Worm (Caenorhabditis elegans): Measurements from ENCODE around the gene Y55F3C.17.

- TF ChIP-seq elt-3 (tag; optimal IDR thresholded peaks at IDR 0.05) (no peak), ceh-88 (GFP tag; IDR thresholded peaks at IDR 0.05) (no peak), ets-5 (GFP tag; IDR thresholded peaks at IDR 0.05) (no peak), dsc-1 (tag; optimal IDR thresholded peaks at IDR 0.05) (no peak), ama-1 (optimal IDR thresholded peaks at IDR 0.05) (no peak), nhr-77 (tag; optimal IDR thresholded peaks at IDR 0.05) (no peak), nhr-20 (tag; optimal IDR thresholded peaks at IDR 0.05) (no peak), snpc-4 (tag; optimal IDR thresholded peaks at IDR 0.05) (no peak), ztf-11 (tag; optimal IDR thresholded peaks at IDR 0.05) (no peak)
These were observed 48.8 kb downstream of the Y55F3C.17 start, which contains the start of gene K11H12.9 for ce11 chrIV:649365-649764.
